Worm (Caenorhabditis elegans): ENCODE measurements around the gene gas-1.

DNA sequence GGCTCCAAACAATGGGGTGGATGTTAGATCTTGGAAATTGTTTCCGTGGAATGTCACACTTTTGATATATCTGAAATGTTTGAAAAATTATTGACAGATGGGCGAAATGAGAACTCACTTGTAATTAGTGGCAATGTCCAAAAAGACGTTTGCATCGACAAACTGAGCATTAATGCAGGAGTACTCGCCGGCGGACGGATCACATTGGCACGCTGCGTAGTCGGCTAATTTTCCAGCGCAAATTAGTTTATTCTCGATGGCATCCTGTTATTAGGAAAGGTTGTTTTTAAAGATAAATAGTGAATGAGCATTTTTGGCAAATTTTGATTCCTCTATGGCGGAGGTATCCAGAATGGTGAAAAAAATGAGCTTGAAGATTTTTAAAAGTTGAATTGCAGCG is 39.4 kb downstream of the gas-1 start:
- TF ChIP-seq mdl-1 (tag; optimal IDR thresholded peaks at IDR 0.05) (no peak), lin-39 (tag; optimal IDR thresholded peaks at IDR 0.05) (no peak), ceh-28 (tag; optimal IDR thresholded peaks at IDR 0.05) (no peak), R02D3.7 (tag; optimal IDR thresholded peaks at IDR 0.05) (no peak), jun-1 (tag; optimal IDR thresholded peaks at IDR 0.05) (no peak), egl-5 (tag; optimal IDR thresholded peaks at IDR 0.05) (no peak), sea-2 (GFP tag; optimal IDR thresholded peaks at IDR 0.05) (no peak), aly-2 (tag; optimal IDR thresholded peaks at IDR 0.05) (no peak), ceh-82 (tag; optimal IDR thresholded peaks at IDR 0.05) (no peak), eor-1 (tag; optimal IDR thresholded peaks at IDR 0.05) (no peak), ama-1 (optimal IDR thresholded peaks at IDR 0.05) (no peak)

Measured in whole organism, L3 larva.